Worm (Caenorhabditis elegans): Measurements from ENCODE around the gene vha-18.

Gene vha-18

ce11 chrV:8401267-8401666, 12.0 kb downstream of the vha-18 start:
- TF ChIP-seq him-1 (tag; optimal IDR thresholded peaks at IDR 0.05) (no peak), dao-5 (tag; optimal IDR thresholded peaks at IDR 0.05) (no peak), W03F9.2 (tag; optimal IDR thresholded peaks at IDR 0.05) (no peak)

- TF ChIP-seq W03F9.2 (tag; optimal IDR thresholded peaks at IDR 0.05) = no peak
Measured at ce11 chrV:8400808-8401207, 12.5 kb downstream of the vha-18 start.

DNA sequence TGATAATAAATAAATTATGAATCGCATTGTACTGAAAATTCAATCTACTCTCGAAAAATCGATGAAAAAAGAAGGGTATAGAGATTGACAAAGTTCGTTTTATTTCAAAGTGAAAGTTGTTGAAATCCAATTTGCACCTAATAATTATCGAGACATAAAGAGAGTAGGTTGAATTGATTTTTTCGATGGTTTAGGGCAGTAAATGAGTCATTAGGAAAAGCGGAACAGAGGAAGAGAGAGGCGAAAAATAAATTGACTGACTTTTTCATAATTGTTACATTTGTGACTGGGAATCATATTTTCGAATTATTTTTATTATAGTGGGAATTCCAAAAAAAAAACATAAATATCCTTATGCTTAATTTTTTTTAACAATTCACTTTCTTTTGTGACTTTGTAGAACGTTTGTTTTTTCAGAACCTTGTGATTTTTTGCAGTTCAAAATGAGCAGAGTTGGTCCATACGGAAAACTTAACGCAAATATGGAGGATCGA, 18.9 kb downstream of the vha-18 start, which contains the start of the genes pho-6 and F52E1.3:
TSS of gene pho-6 (minus strand) at position 101 of the 494 bp plus-strand sequence.
TSS of gene F52E1.3 (plus strand) at position 444 of the 494 bp plus-strand sequence.
- TF ChIP-seq W03F9.2 (tag; optimal IDR thresholded peaks at IDR 0.05) = no peak
- no peak for TF ChIP-seq him-1 (tag; optimal IDR thresholded peaks at IDR 0.05)
- no peak for TF ChIP-seq dao-5 (tag; optimal IDR thresholded peaks at IDR 0.05)

DNA sequence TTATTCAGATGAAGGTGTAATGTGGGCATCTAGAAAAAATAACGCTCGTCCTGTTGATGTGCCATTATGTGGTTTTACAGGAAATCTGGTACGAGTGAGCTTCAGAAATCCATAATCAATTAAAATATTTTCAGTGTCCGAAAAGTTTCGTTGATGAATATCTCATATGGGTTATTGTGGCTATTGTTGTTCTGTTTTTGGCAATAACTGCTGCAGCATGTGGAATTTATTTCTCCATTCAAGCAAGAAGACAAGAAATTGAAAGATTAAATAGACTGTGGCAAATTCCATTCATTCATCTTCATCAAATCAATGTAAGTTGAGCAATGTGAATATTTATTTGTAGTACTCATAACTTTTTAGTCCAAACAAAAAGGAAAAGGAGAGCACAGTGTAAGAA, 24.0 kb downstream of the vha-18 start:
- no peak for TF ChIP-seq him-1 (tag; optimal IDR thresholded peaks at IDR 0.05)
- no peak for TF ChIP-seq W03F9.2 (tag; optimal IDR thresholded peaks at IDR 0.05)
- no peak for TF ChIP-seq dao-5 (tag; optimal IDR thresholded peaks at IDR 0.05)

DNA sequence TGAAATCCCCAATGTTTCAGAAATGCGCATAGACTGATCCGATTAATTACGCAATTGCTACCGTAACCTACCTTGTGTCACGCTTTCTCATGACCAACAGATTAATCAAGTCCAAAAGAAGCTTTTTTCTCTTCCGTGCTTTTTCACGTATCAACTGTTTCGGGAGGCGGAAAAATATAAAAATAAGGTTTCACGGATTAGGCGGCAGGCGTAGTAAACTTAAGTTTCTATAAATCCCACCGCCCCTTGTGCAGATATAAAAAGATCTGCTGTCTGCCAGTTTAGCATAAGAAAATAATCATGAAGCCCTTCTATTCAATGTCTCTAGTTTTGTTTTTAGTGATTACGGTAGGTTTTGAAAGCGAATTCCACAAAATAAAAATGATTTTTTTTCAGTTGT, 26.2 kb downstream of the vha-18 start, which contains the start of gene gcy-7:
TSS of gene gcy-7 (plus strand) at position 301 of the 400 bp plus-strand sequence.
- TF ChIP-seq him-1 (tag; optimal IDR thresholded peaks at IDR 0.05) (no peak), W03F9.2 (tag; optimal IDR thresholded peaks at IDR 0.05) (no peak), dao-5 (tag; optimal IDR thresholded peaks at IDR 0.05) (no peak)

- TF ChIP-seq W03F9.2 (tag; optimal IDR thresholded peaks at IDR 0.05) (no peak), dao-5 (tag; optimal IDR thresholded peaks at IDR 0.05) (no peak), him-1 (tag; optimal IDR thresholded peaks at IDR 0.05) (no peak)
Measured at ce11 chrV:8385879-8386530, 27.3 kb downstream of the vha-18 start, which contains the start of gene hsp-17. TSS of gene hsp-17 (minus strand) at chrV:8385929.

DNA sequence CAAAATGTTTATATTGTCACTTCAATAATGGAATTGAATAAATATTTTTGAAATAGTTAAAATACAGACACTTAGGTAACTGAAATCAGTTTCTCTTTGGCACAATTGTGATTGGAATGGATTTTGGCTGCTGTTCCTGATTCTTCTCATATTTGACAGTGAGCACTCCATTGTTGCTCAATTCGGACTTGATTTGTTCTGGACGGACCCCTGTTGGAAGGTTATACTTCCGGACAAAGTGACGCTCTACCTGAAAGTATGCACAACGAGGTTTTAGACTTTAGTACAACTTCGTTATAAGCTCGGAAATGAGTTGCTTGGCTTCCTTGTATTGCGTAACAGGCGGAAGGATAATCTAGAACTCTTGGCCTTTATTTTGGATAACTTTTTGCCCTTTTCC, 28.5 kb downstream of the vha-18 start:
- no peak for TF ChIP-seq him-1 (tag; optimal IDR thresholded peaks at IDR 0.05)
- TF ChIP-seq W03F9.2 (tag; optimal IDR thresholded peaks at IDR 0.05) = no peak
- no peak for TF ChIP-seq dao-5 (tag; optimal IDR thresholded peaks at IDR 0.05)

ce11 chrV:8383716-8384115, 29.6 kb downstream of the vha-18 start, which contains the start of gene F52E1.14:
TSS of gene F52E1.14 (plus strand) at chrV:8383922.
- TF ChIP-seq W03F9.2 (tag; optimal IDR thresholded peaks at IDR 0.05) (no peak), dao-5 (tag; optimal IDR thresholded peaks at IDR 0.05) (no peak), him-1 (tag; optimal IDR thresholded peaks at IDR 0.05) (no peak)

- TF ChIP-seq W03F9.2 (tag; optimal IDR thresholded peaks at IDR 0.05) (no peak), him-1 (tag; optimal IDR thresholded peaks at IDR 0.05) (no peak), dao-5 (tag; optimal IDR thresholded peaks at IDR 0.05) (no peak)
Measured at ce11 chrV:8380076-8380475, 33.2 kb downstream of the vha-18 start.

- TF ChIP-seq W03F9.2 (tag; optimal IDR thresholded peaks at IDR 0.05) = no peak
- no peak for TF ChIP-seq dao-5 (tag; optimal IDR thresholded peaks at IDR 0.05)
- no peak for TF ChIP-seq him-1 (tag; optimal IDR thresholded peaks at IDR 0.05)
Measured at ce11 chrV:8379206-8379605, 34.1 kb downstream of the vha-18 start, which contains the start of gene F52E1.5. TSS of gene F52E1.5 (plus strand) at chrV:8379506.

- no peak for TF ChIP-seq him-1 (tag; optimal IDR thresholded peaks at IDR 0.05)
- TF ChIP-seq dao-5 (tag; optimal IDR thresholded peaks at IDR 0.05) = no peak
- TF ChIP-seq W03F9.2 (tag; optimal IDR thresholded peaks at IDR 0.05) = no peak
Measured at ce11 chrV:8375849-8376248, 37.4 kb downstream of the vha-18 start, which contains the start of gene F38E1.3. TSS of gene F38E1.3 (plus strand) at chrV:8376149.

ce11 chrV:8375419-8375818, 37.9 kb downstream of the vha-18 start, which contains the start of gene F38E1.10:
TSS of gene F38E1.10 (minus strand) at chrV:8375519.
- TF ChIP-seq W03F9.2 (tag; optimal IDR thresholded peaks at IDR 0.05) (no peak), him-1 (tag; optimal IDR thresholded peaks at IDR 0.05) (no peak), dao-5 (tag; optimal IDR thresholded peaks at IDR 0.05) (no peak)

DNA sequence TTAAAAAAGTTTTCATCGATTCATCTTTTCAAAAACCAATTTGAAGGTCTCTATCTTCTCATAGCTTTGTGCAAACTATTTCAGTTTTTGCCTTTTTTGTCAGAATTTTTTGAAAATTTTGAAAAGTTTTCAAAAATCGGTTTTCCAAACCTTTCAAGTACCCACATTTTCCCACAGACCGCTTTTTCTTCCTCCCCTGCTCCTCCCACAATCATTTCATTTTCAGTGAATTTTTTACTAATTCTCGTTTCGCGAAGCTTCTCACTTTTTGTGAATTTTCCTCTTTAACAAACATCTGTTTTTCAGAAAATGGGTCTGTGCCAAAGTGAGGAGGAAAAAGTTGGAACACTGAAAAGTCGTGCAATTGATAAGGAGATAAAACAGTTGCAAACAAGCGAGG, 42.6 kb downstream of the vha-18 start, which contains the start of gene gpa-2:
TSS of gene gpa-2 (plus strand) at position 301 of the 400 bp plus-strand sequence.
- no peak for TF ChIP-seq W03F9.2 (tag; optimal IDR thresholded peaks at IDR 0.05)
- TF ChIP-seq him-1 (tag; optimal IDR thresholded peaks at IDR 0.05) = no peak
- TF ChIP-seq dao-5 (tag; optimal IDR thresholded peaks at IDR 0.05) = no peak
